Worm (Caenorhabditis elegans): ENCODE results near the gene K09C6.3.
"Not testable (repeated sequence)": the region's sequence is repeated elsewhere in the genome, so short reads cannot be mapped to it uniquely, and the experiment has no call there.

K09C6.3 gene

DNA sequence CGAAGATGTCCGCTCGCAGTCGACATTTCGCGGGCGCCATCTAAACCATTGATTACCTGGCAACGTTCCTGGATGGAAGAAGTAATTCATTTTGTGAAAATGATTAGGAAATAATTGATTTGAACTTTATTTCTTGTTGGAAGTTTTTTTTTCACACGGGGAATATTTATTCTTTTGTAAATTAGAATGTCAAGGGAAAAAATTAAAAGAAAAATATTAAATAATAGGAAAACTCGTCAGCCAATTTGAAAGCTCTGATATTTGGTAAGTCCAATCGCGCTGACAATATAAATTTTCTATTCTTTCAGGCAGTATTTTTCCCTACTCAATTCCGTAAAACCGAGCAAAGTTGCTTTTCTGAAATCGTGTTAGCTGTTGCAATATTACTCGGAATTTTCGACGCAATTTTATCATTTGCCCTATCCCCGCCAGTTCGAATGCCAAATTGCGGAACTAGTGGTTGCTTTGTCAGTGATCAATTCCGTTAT, 13.3 kb upstream of the K09C6.3 start, which contains the start of the genes K09C6.7 and K09C6.10:
K09C6.7 (minus strand) TSS at position 101 of the 488 bp plus-strand sequence.
K09C6.10 (plus strand) TSS at position 438 of the 488 bp plus-strand sequence.
- not testable (repeated sequence) for TF ChIP-seq zag-1, pha-4, ZK546.5 (tag; optimal IDR thresholded peaks at IDR 0.05)

ce11 chrV:842611-843010, 9.7 kb upstream of the K09C6.3 start:
- TF ChIP-seq unc-62 (GFP tag; optimal IDR thresholded peaks at IDR 0.05) (no peak), nfya-1 (tag; optimal IDR thresholded peaks at IDR 0.05; ENCODE audit: insufficient read depth) (no peak), elt-3 (tag; optimal IDR thresholded peaks at IDR 0.05) (no peak), nhr-76 (tag; optimal IDR thresholded peaks at IDR 0.05) (no peak), ceh-82 (tag; optimal IDR thresholded peaks at IDR 0.05) (no peak), nhr-67 (tag; optimal IDR thresholded peaks at IDR 0.05) (no peak), lin-15B (tag; optimal IDR thresholded peaks at IDR 0.05) (no peak), skn-1 (tag; optimal IDR thresholded peaks at IDR 0.05) (no peak), ceh-16 (tag; optimal IDR thresholded peaks at IDR 0.05) (no peak), eor-1 (tag; optimal IDR thresholded peaks at IDR 0.05) (no peak), mdl-1 (tag; optimal IDR thresholded peaks at IDR 0.05) (no peak), lin-39 (tag; optimal IDR thresholded peaks at IDR 0.05) (no peak), daf-12 (tag; optimal IDR thresholded peaks at IDR 0.05) (no peak), fos-1 (tag; optimal IDR thresholded peaks at IDR 0.05) (no peak), tbx-2 (tag; optimal IDR thresholded peaks at IDR 0.05) (no peak), elt-2 (tag; optimal IDR thresholded peaks at IDR 0.05) (no peak), elt-1 (tag; optimal IDR thresholded peaks at IDR 0.05) (no peak), unc-39 (tag; optimal IDR thresholded peaks at IDR 0.05) (no peak)

DNA sequence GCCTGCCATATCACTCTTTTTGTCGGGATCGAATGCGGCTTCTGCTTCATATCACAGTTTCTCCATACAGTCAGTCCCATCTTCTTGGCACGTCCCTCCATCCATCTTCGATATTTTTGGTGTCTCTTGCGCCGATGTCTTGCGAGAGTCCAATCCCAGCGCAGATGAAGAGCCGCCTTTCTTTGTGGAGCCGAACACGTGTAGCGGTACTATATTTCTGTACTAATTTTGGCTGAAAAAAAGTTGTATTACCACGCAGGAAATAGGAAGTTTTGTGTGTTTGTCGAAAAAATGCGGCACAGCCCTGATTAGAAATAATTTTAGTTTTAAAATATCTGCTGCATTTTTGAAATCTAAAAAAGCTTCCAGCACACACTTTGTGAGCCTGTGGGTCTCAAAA, 9.2 kb upstream of the K09C6.3 start, which contains the start of gene K09C6.8:
K09C6.8 (minus strand) TSS at position 101 of the 400 bp plus-strand sequence.
- not testable (repeated sequence) for TF ChIP-seq egl-27, lin-15B, ZK546.5 (tag; optimal IDR thresholded peaks at IDR 0.05)

DNA sequence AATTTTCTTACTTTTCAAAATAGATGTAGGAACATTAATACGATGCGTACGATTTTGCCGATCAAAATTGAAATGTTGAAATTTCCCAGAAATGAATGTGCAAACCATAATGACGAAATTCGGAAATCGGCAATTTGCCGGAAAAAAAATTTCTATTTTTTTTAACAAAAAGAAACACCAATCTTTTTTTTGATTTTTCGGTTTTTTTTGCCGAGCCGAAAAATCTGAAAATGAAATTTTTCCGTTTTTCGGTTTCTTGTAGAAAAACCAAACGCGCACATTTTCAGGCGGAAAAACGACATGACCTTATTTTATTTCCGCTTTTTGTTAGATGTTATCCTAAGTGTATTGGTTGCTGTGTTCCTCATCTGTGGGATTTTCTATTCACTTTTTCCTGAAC, 4.8 kb upstream of the K09C6.3 start, which contains the start of gene srbc-13:
srbc-13 (plus strand) TSS at position 301 of the 400 bp plus-strand sequence.
- TF ChIP-seq lin-15B (tag; optimal IDR thresholded peaks at IDR 0.05), result no peak
- no peak for TF ChIP-seq nhr-76 (tag; optimal IDR thresholded peaks at IDR 0.05)
- no peak for TF ChIP-seq mml-1 (tag; optimal IDR thresholded peaks at IDR 0.05)
- no peak for TF ChIP-seq ceh-16 (tag; optimal IDR thresholded peaks at IDR 0.05)
- TF ChIP-seq skn-1 (tag; optimal IDR thresholded peaks at IDR 0.05), result no peak
- TF ChIP-seq eor-1 (tag; optimal IDR thresholded peaks at IDR 0.05), result no peak
- no peak for TF ChIP-seq fkh-10 (GFP tag; optimal IDR thresholded peaks at IDR 0.05)
- TF ChIP-seq nhr-25 (tag; optimal IDR thresholded peaks at IDR 0.05), result no peak
- TF ChIP-seq unc-39 (tag; optimal IDR thresholded peaks at IDR 0.05), result no peak
- no peak for TF ChIP-seq nfya-1 (tag; optimal IDR thresholded peaks at IDR 0.05; ENCODE audit: insufficient read depth)
- TF ChIP-seq nhr-237 (tag; optimal IDR thresholded peaks at IDR 0.05), result no peak
- no peak for TF ChIP-seq ama-1 (optimal IDR thresholded peaks at IDR 0.05)
- TF ChIP-seq fos-1 (tag; optimal IDR thresholded peaks at IDR 0.05), result no peak
- TF ChIP-seq fkh-2 (tag; optimal IDR thresholded peaks at IDR 0.05), result no peak

DNA sequence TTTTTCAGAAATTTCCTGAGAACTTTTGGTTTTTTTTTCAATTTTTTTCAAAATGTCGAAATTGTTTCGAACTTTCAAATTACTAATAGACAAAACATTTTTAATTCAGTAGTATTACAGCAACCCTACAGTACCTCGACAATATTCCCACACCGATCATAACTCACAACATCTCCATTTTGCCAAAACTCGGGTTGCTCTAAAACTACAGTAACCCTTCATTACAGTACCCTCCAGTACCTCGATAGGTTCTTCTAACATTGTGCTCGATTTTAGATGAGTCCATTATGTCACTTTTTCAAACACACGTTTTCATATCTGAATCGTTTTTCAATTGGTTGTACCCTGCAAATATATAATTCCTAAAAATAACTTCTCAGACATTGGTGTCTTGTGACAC, 3.2 kb upstream of the K09C6.3 start:
- TF ChIP-seq skn-1 (tag; optimal IDR thresholded peaks at IDR 0.05) (no peak), lsy-12 (tag; optimal IDR thresholded peaks at IDR 0.05) (no peak), fkh-2 (tag; optimal IDR thresholded peaks at IDR 0.05) (no peak), ama-1 (optimal IDR thresholded peaks at IDR 0.05) (no peak), daf-12 (tag; optimal IDR thresholded peaks at IDR 0.05) (no peak), aly-2 (tag; optimal IDR thresholded peaks at IDR 0.05) (no peak), nhr-11 (tag; optimal IDR thresholded peaks at IDR 0.05) (no peak)

ce11 chrV:849512-849911, 2.8 kb upstream of the K09C6.3 start, which contains the start of gene srbc-12:
srbc-12 (plus strand) TSS chrV:849812.
- TF ChIP-seq unc-62 (GFP tag; optimal IDR thresholded peaks at IDR 0.05), result no peak
- no peak for TF ChIP-seq snpc-4 (tag; optimal IDR thresholded peaks at IDR 0.05)

All from whole organism, L3 larva.